Worm (Caenorhabditis elegans) whole organism, L1 larva: ENCODE data around the gene C48D1.5.

Experiments used
- C04F5.9 ChIP-seq: sonication (generic microtip); optimal IDR thresholded peaks from 2 replicates; lab custom pipeline; 2016; ENCODE audit warnings: missing genetic modification characterization, missing compliant biosample characterization
- C34B4.2 ChIP-seq: sonication (generic microtip); optimal IDR thresholded peaks from 2 replicates; lab custom pipeline; 2017; ENCODE audit warnings: mild to moderate bottlenecking, missing genetic modification characterization, missing compliant biosample characterization
- F16B12.6 ChIP-seq: fragments of 150-350 bp; optimal IDR thresholded peaks from 2 replicates; lab custom pipeline; 2014; ENCODE audit warnings: missing biosample characterization, missing genetic modification characterization
- Y116A8C.19 ChIP-seq: sonication (generic microtip); optimal IDR thresholded peaks from 2 replicates; lab custom pipeline; 2016; ENCODE audit warnings: missing compliant biosample characterization, missing genetic modification characterization, borderline replicate concordance
- aha-1 ChIP-seq: fragments of 150-350 bp; optimal IDR thresholded peaks from 2 replicates; lab custom pipeline; 2014; ENCODE audit warnings: missing biosample characterization, missing genetic modification characterization
- ama-1 ChIP-seq: fragments of 150-350 bp; optimal IDR thresholded peaks from 2 replicates; lab custom pipeline; 2014
- blmp-1 ChIP-seq: fragments of 150-350 bp; optimal IDR thresholded peaks from 2 replicates; lab custom pipeline; 2014; ENCODE audit warnings: missing biosample characterization, missing genetic modification characterization
- ceh-82 ChIP-seq, 3 experiments: fragments of 150-350 bp in 1 of 3; sonication (generic microtip) in 2 of 3; optimal IDR thresholded peaks; 2 replicates each; lab custom pipeline; 2014 to 2017; ENCODE audit warnings: missing biosample characterization in 3 of 3, missing genetic modification characterization in 3 of 3
- ceh-88 ChIP-seq: fragments of 200-800 bp; sonication (Bioruptor generic); IDR thresholded peaks from 2 replicates; pipeline ENCODE4 v1.3.6; 2022; ENCODE audit warnings: missing genetic modification characterization, missing compliant biosample characterization
- ceh-90 ChIP-seq: sonication (generic microtip); optimal IDR thresholded peaks from 2 replicates; lab custom pipeline; 2016; ENCODE audit warnings: missing genetic modification characterization, missing compliant biosample characterization
- ces-1 ChIP-seq: fragments of 150-350 bp; optimal IDR thresholded peaks from 2 replicates; lab custom pipeline; 2014; ENCODE audit warnings: missing biosample characterization, missing genetic modification reagents, missing genetic modification characterization
- dpl-1 ChIP-seq, 3 experiments: fragments of 150-350 bp in 2 of 3; sonication (generic microtip) in 1 of 3; optimal IDR thresholded peaks; 2 replicates each; lab custom pipeline; 2014 to 2017; ENCODE audit warnings: missing biosample characterization in 3 of 3, missing genetic modification characterization in 3 of 3, missing genetic modification reagents in 3 of 3
- dsc-1 ChIP-seq: sonication (generic microtip); optimal IDR thresholded peaks from 2 replicates; lab custom pipeline; 2016; ENCODE audit warnings: mild to moderate bottlenecking, missing genetic modification characterization, missing compliant biosample characterization
- efl-1 ChIP-seq, 4 experiments: fragments of 150-350 bp; optimal IDR thresholded peaks in 3 of 4; peaks in 1 of 4; 1 replicate in 1 of 4; 2 replicates in 3 of 4; lab custom pipeline; 2014; ENCODE audit warnings: missing biosample characterization in 2 of 4, missing genetic modification characterization in 2 of 4, missing genetic modification reagents in 2 of 4
- ets-5 ChIP-seq: fragments of 200-800 bp; sonication (Bioruptor generic); IDR thresholded peaks from 2 replicates; pipeline ENCODE4 v1.3.6; 2022; ENCODE audit warnings: missing genetic modification characterization, missing compliant biosample characterization
- fos-1 ChIP-seq: fragments of 150-350 bp; optimal IDR thresholded peaks from 2 replicates; lab custom pipeline; 2014; ENCODE audit warnings: missing biosample characterization, missing genetic modification characterization
- grh-1 ChIP-seq: fragments of 200-800 bp; sonication (Bioruptor generic); IDR thresholded peaks from 2 replicates; pipeline ENCODE4 v1.3.6; 2022; ENCODE audit warnings: missing genetic modification reagents, missing genetic modification characterization, missing compliant biosample characterization
- hlh-17 ChIP-seq: fragments of 200-800 bp; sonication (Bioruptor generic); optimal IDR thresholded peaks from 2 replicates; lab custom pipeline; 2018; ENCODE audit warnings: missing genetic modification characterization, mild to moderate bottlenecking, missing compliant biosample characterization, moderate library complexity, borderline replicate concordance
- hpl-2 ChIP-seq: fragments of 150-350 bp; optimal IDR thresholded peaks from 2 replicates; lab custom pipeline; 2014; ENCODE audit warnings: missing biosample characterization, missing genetic modification reagents, missing genetic modification characterization
- irx-1 ChIP-seq: sonication (generic microtip); optimal IDR thresholded peaks from 2 replicates; lab custom pipeline; 2016; ENCODE audit warnings: missing genetic modification characterization, missing compliant biosample characterization
- isw-1 ChIP-seq: fragments of 200-800 bp; sonication (Bioruptor generic); IDR thresholded peaks from 2 replicates; pipeline ENCODE4 v1.3.6; 2022; ENCODE audit warnings: missing genetic modification characterization, missing compliant biosample characterization
- lin-13 ChIP-seq: fragments of 150-350 bp; optimal IDR thresholded peaks from 2 replicates; lab custom pipeline; 2014; ENCODE audit warnings: missing biosample characterization, missing genetic modification reagents, missing genetic modification characterization
- lin-15B ChIP-seq: fragments of 150-350 bp; sonication (generic microtip); optimal IDR thresholded peaks from 3 replicates; lab custom pipeline; 2014; ENCODE audit warnings: missing biosample characterization, missing genetic modification characterization
- lin-35 ChIP-seq, 2 experiments: fragments of 150-350 bp; optimal IDR thresholded peaks; 2 replicates each; lab custom pipeline; 2014; ENCODE audit warnings: missing biosample characterization in 2 of 2, missing genetic modification characterization in 2 of 2, missing genetic modification reagents in 2 of 2
- lin-39 ChIP-seq: fragments of 150-350 bp; optimal IDR thresholded peaks from 2 replicates; lab custom pipeline; 2014; ENCODE audit warnings: missing biosample characterization, missing genetic modification reagents, missing genetic modification characterization
- lir-3 ChIP-seq: sonication (generic microtip); optimal IDR thresholded peaks from 2 replicates; lab custom pipeline; 2016; ENCODE audit warnings: mild to moderate bottlenecking, missing genetic modification characterization, moderate library complexity, missing compliant biosample characterization; ENCODE audit not compliant: poor library complexity
- lsy-2 ChIP-seq, 2 experiments: fragments of 150-350 bp; optimal IDR thresholded peaks; 2 replicates each; lab custom pipeline; 2014; ENCODE audit warnings: missing biosample characterization in 2 of 2, missing genetic modification characterization in 2 of 2
- mef-2 ChIP-seq: fragments of 150-350 bp; optimal IDR thresholded peaks from 2 replicates; lab custom pipeline; 2014; ENCODE audit warnings: missing biosample characterization, missing genetic modification characterization
- nhr-28 ChIP-seq: fragments of 150-350 bp; optimal IDR thresholded peaks from 2 replicates; lab custom pipeline; 2014; ENCODE audit warnings: missing biosample characterization, missing genetic modification characterization
- nhr-47 ChIP-seq: sonication (generic microtip); optimal IDR thresholded peaks from 2 replicates; lab custom pipeline; 2016; ENCODE audit warnings: mild to moderate bottlenecking, missing genetic modification characterization, moderate library complexity, missing compliant biosample characterization
- nhr-71 ChIP-seq: sonication (generic microtip); optimal IDR thresholded peaks from 2 replicates; lab custom pipeline; 2016; ENCODE audit warnings: mild to moderate bottlenecking, missing genetic modification characterization, moderate library complexity, missing compliant biosample characterization
- nhr-76 ChIP-seq: sonication (generic microtip); optimal IDR thresholded peaks from 2 replicates; lab custom pipeline; 2017; ENCODE audit warnings: missing biosample characterization, missing genetic modification characterization
- nhr-84 ChIP-seq: sonication (generic microtip); optimal IDR thresholded peaks from 2 replicates; lab custom pipeline; 2017; ENCODE audit warnings: missing biosample characterization, missing genetic modification characterization
- nhr-90 ChIP-seq: sonication (generic microtip); optimal IDR thresholded peaks from 2 replicates; lab custom pipeline; 2016; ENCODE audit warnings: mild to moderate bottlenecking, missing genetic modification characterization, missing compliant biosample characterization; ENCODE audit not compliant: poor library complexity
- pax-3 ChIP-seq: fragments of 200-800 bp; sonication (Bioruptor generic); optimal IDR thresholded peaks from 2 replicates; lab custom pipeline; 2018; ENCODE audit warnings: mild to moderate bottlenecking, missing genetic modification characterization, moderate library complexity, missing compliant biosample characterization
- rnt-1 ChIP-seq: sonication (generic microtip); optimal IDR thresholded peaks from 2 replicates; lab custom pipeline; 2016; ENCODE audit warnings: mild to moderate bottlenecking, missing genetic modification characterization, moderate library complexity, missing compliant biosample characterization
- snpc-4 ChIP-seq: fragments of 150-350 bp; optimal IDR thresholded peaks from 2 replicates; lab custom pipeline; 2014; ENCODE audit warnings: missing biosample characterization, missing genetic modification characterization
- snu-23 ChIP-seq: sonication (generic microtip); optimal IDR thresholded peaks from 2 replicates; lab custom pipeline; 2016; ENCODE audit warnings: missing genetic modification characterization, missing compliant biosample characterization
- swsn-7 ChIP-seq: sonication (generic microtip); optimal IDR thresholded peaks from 2 replicates; lab custom pipeline; 2016; ENCODE audit warnings: missing genetic modification characterization, missing compliant biosample characterization
- unc-30 ChIP-seq: sonication (generic microtip); optimal IDR thresholded peaks from 2 replicates; lab custom pipeline; 2017; ENCODE audit warnings: missing biosample characterization, missing genetic modification characterization
- unc-86 ChIP-seq: sonication (generic microtip); optimal IDR thresholded peaks from 2 replicates; lab custom pipeline; 2016; ENCODE audit warnings: missing genetic modification characterization, missing compliant biosample characterization
- unc-98 ChIP-seq: fragments of 200-800 bp; sonication (Bioruptor generic); IDR thresholded peaks from 2 replicates; pipeline ENCODE4 v1.3.6; 2022; ENCODE audit warnings: missing genetic modification characterization, missing compliant biosample characterization
- xbp-1 ChIP-seq: sonication (generic microtip); optimal IDR thresholded peaks from 2 replicates; lab custom pipeline; 2016; ENCODE audit warnings: missing genetic modification characterization, missing compliant biosample characterization
- zag-1 ChIP-seq: fragments of 150-350 bp; optimal IDR thresholded peaks from 2 replicates; lab custom pipeline; 2014; ENCODE audit warnings: missing biosample characterization, missing genetic modification characterization
- ztf-4 ChIP-seq: fragments of 150-350 bp; optimal IDR thresholded peaks from 2 replicates; lab custom pipeline; 2014; ENCODE audit warnings: missing biosample characterization, missing genetic modification characterization

The C48D1.5 gene

DNA sequence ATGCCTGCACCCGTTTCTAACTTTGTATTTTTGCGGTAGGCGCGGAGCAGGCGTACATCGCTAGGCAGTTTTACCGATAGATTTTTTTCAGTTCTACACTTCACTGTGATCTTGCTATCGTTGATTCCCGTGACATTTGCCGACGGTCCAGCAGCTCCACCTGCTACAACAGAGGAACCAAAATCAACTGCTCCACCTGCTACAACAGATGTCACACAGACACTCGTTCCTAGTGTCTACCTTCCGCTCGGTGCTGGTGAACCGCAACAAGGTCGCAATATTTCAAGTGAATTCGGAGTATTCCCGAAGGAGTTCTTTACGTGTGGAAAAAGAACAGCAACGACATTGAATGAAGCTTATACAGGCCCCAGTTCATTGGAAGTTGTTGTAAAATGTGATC is 31.7 kb upstream of the C48D1.5 start:
- TF ChIP-seq efl-1 (optimal IDR thresholded peaks at IDR 0.05; lab: Kevin White, UChicago) = no peak
- peak in 1 of 2 experiments; percentile 65 for TF ChIP-seq efl-1 (GFP tag; optimal IDR thresholded peaks at IDR 0.05 in 1 of 2; lab: Kevin White, UChicago)
- TF ChIP-seq nhr-71 (tag; lab: Kevin White, UChicago) = no peak

DNA sequence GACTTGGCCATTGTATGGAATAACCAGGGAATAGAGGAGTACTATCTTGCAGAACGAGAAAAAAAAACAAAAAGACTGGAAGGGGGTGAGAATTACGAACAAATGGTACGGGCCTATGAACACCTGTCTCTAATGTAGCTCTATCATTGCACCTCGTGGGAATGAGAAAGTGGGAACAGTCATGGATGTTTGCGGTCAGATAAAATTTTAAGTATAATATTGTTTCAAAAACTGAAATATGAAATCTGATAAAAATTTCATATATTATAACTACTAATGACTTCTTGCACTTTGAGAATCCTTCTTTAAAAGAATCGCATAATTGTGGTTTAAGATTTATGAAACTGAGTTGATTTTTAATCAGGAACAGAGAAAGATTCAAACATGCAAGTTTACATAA is 28.5 kb upstream of the C48D1.5 start, which contains the start of gene F58D2.5:
Gene F58D2.5 (minus strand): TSS at position 101 of the 400 bp plus-strand sequence.
- TF ChIP-seq ceh-90 = no peak
- TF ChIP-seq dpl-1 (GFP tag; optimal IDR thresholded peaks at IDR 0.05; lab: Kevin White, UChicago) = no peak
- TF ChIP-seq mef-2 = no peak
- TF ChIP-seq efl-1 (optimal IDR thresholded peaks at IDR 0.05; lab: Kevin White, UChicago) = no peak
- TF ChIP-seq efl-1 (GFP tag; optimal IDR thresholded peaks at IDR 0.05 in 1 of 2; lab: Kevin White, UChicago) = no peak
- TF ChIP-seq zag-1 (tag; lab: Kevin White, UChicago) = no peak
- TF ChIP-seq xbp-1 (tag; lab: Kevin White, UChicago) = no peak
- no peak for TF ChIP-seq swsn-7
- no peak for TF ChIP-seq ama-1 (lab: Kevin White, UChicago)
- TF ChIP-seq lin-15B (tag; lab: Kevin White, UChicago) = no peak
- no peak for TF ChIP-seq C34B4.2 (tag; lab: Kevin White, UChicago)
- TF ChIP-seq rnt-1 (tag; lab: Kevin White, UChicago) = no peak
- no peak for TF ChIP-seq blmp-1 (tag; lab: Kevin White, UChicago)
- TF ChIP-seq snpc-4 (tag; lab: Kevin White, UChicago) = no peak
- no peak for TF ChIP-seq nhr-47
- TF ChIP-seq lir-3 (tag; lab: Kevin White, UChicago) = no peak
- no peak for TF ChIP-seq pax-3 (tag; lab: Kevin White, UChicago)
- TF ChIP-seq unc-30 (tag; lab: Kevin White, UChicago) = no peak

DNA sequence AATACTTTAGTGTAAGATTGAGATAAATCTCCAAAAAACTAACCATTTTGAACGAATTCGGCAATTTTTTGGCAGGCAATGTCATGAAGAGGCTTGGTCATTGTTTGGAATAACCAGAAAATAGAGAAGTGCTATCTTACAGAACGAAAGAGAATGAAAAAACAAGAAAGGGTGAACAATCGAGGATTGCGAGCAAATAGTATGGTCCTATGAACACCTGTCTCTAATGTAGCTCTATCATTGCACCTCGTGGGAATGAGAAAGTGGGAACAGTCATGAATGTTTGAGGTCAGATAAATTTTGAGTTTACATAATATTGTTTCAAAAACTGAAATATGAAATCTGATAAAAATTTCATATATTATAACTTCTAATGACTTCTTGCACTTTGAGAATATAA is 24.5 kb upstream of the C48D1.5 start, which contains the start of gene C48D1.1:
Gene C48D1.1 (minus strand): TSS at position 101 of the 400 bp plus-strand sequence.
- TF ChIP-seq ets-5 (GFP tag; lab: Robert Waterston, UW) (no peak), C04F5.9 (tag; lab: Kevin White, UChicago) (no peak), hlh-17 (no peak), efl-1 (optimal IDR thresholded peaks at IDR 0.05; lab: Kevin White, UChicago) (no peak), efl-1 (GFP tag; optimal IDR thresholded peaks at IDR 0.05 in 1 of 2; lab: Kevin White, UChicago) (no peak), isw-1 (GFP tag; lab: Robert Waterston, UW) (no peak), irx-1 (tag; lab: Kevin White, UChicago) (no peak), unc-86 (tag; lab: Kevin White, UChicago) (no peak), ces-1 (GFP tag; lab: Kevin White, UChicago) (no peak), ztf-4 (no peak), aha-1 (tag; lab: Kevin White, UChicago) (no peak), Y116A8C.19 (tag; lab: Kevin White, UChicago) (no peak), fos-1 (tag; lab: Kevin White, UChicago) (no peak), unc-30 (tag; lab: Kevin White, UChicago) (no peak), ceh-88 (no peak), lin-13 (GFP tag; lab: Kevin White, UChicago) (no peak), hpl-2 (no peak), nhr-47 (no peak)

DNA sequence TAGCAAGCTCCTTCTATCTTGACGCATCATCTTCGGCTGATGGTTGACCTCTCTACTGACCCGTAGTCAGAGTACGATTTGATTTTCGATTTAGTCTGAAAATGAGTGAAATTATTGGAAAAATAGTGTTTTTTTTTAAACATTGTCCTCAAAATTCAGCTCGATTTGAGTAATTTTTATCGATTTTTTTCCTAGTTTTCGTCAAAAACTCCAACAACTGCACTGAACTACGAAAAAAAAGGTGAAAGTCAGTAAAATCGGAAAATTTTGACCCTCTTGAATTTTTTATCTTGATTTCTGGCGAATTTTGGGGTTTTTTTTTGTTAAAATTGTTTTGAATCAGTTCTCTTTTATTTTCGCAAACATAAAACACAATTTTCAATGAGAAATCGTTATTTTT is 17.7 kb upstream of the C48D1.5 start, which contains the start of gene ced-3:
Gene ced-3 (minus strand): TSS at position 101 of the 400 bp plus-strand sequence.
- no peak for TF ChIP-seq efl-1 (optimal IDR thresholded peaks at IDR 0.05; lab: Kevin White, UChicago)
- TF ChIP-seq efl-1 (GFP tag; optimal IDR thresholded peaks at IDR 0.05 in 1 of 2; lab: Kevin White, UChicago) = peak in 1 of 2 experiments; percentile 22
- no peak for TF ChIP-seq dsc-1 (tag; lab: Kevin White, UChicago)

DNA sequence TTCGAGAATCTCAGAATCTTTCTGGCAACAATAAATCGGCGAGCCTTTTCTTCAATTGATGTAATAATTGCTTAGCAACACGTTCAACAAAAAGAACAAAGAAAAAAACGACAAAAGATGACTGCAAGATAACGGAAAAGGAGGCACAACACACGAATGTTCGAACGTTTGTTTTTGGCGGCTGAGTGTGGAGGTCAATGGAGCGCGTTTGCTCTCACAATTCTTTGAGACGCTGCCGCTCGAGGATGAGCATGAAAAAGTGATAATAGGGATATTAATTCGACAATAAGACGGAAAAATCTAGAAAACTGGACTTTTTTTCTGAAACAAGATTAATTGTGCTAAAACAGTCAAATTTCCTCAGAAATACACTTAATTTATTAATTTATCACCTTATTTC is 15.9 kb upstream of the C48D1.5 start:
- TF ChIP-seq unc-98 (GFP tag; lab: Robert Waterston, UW) (no peak), nhr-84 (tag; lab: Kevin White, UChicago) (no peak), isw-1 (GFP tag; lab: Robert Waterston, UW) (no peak), F16B12.6 (peak; percentile 7), lin-35 (GFP tag; optimal IDR thresholded peaks at IDR 0.05; lab: Kevin White, UChicago) (peak; percentile 65 to 90), lsy-2 (tag; optimal IDR thresholded peaks at IDR 0.05; lab: Kevin White, UChicago) (peak in 1 of 2 experiments; percentile 65), nhr-28 (tag; lab: Kevin White, UChicago) (no peak), nhr-90 (tag; lab: Kevin White, UChicago) (no peak), ceh-82 (tag; optimal IDR thresholded peaks at IDR 0.05; lab: Kevin White, UChicago) (peak in 1 of 3 experiments; percentile 21), nhr-76 (tag; lab: Kevin White, UChicago) (no peak), lin-39 (tag; lab: Kevin White, UChicago) (no peak), efl-1 (optimal IDR thresholded peaks at IDR 0.05; lab: Kevin White, UChicago) (peak; percentile 78 to 82), efl-1 (GFP tag; optimal IDR thresholded peaks at IDR 0.05 in 1 of 2; lab: Kevin White, UChicago) (peak; percentile 82 to 98), ces-1 (GFP tag; lab: Kevin White, UChicago) (no peak), grh-1 (GFP tag; lab: Robert Waterston, UW) (no peak), dpl-1 (GFP tag; optimal IDR thresholded peaks at IDR 0.05; lab: Kevin White, UChicago) (peak; percentile 68 to 84 (median 77)), snu-23 (GFP tag; lab: Kevin White, UChicago) (peak; percentile 28)
